Worm (Caenorhabditis elegans): ENCODE results near the gene flp-12.

The flp-12 gene

DNA sequence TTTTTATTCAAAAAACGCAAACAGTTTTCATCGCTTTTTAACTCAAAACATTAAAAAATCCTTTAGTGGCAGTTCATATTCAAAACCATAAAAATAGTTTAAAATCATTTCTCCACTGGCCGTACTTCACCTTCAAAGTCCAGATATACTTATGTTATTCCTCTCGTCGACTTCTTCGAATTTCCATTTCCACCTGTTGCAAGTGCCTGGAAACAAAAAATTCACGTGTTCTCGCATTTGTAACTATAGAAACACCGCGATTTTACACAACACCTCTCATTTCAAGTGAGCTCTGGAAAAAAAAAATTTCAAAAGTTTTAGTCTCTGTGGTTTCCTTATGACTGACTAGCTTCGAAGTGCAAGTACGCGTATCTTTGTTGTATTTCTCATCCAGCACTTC, 32.9 kb upstream of the flp-12 start:
- TF ChIP-seq tra-4 (tag; optimal IDR thresholded peaks at IDR 0.05) (no peak), ama-1 (optimal IDR thresholded peaks at IDR 0.05) (no peak), hmg-4 (GFP tag; optimal IDR thresholded peaks at IDR 0.05) (no peak), ceh-36 (tag; optimal IDR thresholded peaks at IDR 0.05) (no peak), flt-1 (GFP tag; IDR thresholded peaks at IDR 0.05) (no peak)

DNA sequence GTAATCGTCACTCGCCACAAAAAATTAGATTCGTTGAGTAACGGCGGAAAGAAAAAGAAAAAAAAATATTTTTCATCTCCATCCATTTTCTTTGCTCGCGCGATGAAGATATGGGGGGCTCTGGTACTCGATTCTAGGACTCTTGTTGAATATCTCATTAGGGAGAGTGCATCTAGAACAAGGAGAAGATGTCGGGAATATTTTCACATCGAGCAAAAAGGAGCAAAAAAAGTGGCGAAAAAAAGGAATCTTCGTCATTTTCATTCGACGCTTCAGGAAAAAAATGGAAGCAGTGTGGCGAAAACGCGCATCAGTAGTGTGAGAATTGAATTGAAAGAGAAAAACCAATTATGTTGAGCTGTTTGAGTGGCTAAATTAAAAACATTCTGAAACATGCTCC, 31.6 kb upstream of the flp-12 start:
- TF ChIP-seq ceh-13 (GFP tag; optimal IDR thresholded peaks at IDR 0.05) (no peak), ets-7 (tag; optimal IDR thresholded peaks at IDR 0.05) (no peak), B0310.2 (tag; optimal IDR thresholded peaks at IDR 0.05) (no peak), aly-1 (tag; optimal IDR thresholded peaks at IDR 0.05) (no peak), tra-4 (tag; optimal IDR thresholded peaks at IDR 0.05) (no peak), F13C5.2 (tag; optimal IDR thresholded peaks at IDR 0.05) (no peak), scrt-1 (GFP tag; IDR thresholded peaks at IDR 0.05) (no peak), flt-1 (GFP tag; IDR thresholded peaks at IDR 0.05) (no peak), pes-1 (GFP tag; IDR thresholded peaks at IDR 0.05) (no peak), tbx-37 (GFP tag; conservative IDR thresholded peaks at IDR 0.05) (no peak), hmbx-1 (tag; optimal IDR thresholded peaks at IDR 0.05) (no peak), hmg-4 (GFP tag; optimal IDR thresholded peaks at IDR 0.05) (no peak), hnd-1 (tag; optimal IDR thresholded peaks at IDR 0.05) (no peak)

DNA sequence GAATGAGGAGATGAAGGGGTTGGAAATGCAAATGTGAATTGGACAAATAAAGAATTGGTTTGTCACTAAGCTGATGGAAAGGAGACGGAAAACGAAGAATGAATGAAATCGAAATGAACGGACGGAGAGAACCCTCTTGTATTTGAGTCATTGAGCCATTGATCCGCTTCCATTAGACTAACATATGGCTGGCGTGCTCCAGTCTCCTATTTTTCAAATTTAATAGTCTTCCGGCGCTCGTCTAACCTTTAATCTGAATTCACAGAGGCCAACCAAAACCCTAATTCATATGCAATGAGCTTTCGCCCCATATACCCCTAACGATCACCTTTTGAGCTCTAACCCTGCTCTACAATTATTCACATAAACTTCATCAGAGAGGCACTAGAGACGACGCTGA, 29.9 kb upstream of the flp-12 start, which contains the start of gene C46C11.3:
TSS of gene C46C11.3 (plus strand) at position 301 of the 400 bp plus-strand sequence.
- TF ChIP-seq scrt-1 (GFP tag; IDR thresholded peaks at IDR 0.05) (no peak), tra-4 (tag; optimal IDR thresholded peaks at IDR 0.05) (no peak), aly-1 (tag; optimal IDR thresholded peaks at IDR 0.05) (no peak), pes-1 (GFP tag; IDR thresholded peaks at IDR 0.05) (no peak), hnd-1 (tag; optimal IDR thresholded peaks at IDR 0.05) (no peak), ceh-36 (tag; optimal IDR thresholded peaks at IDR 0.05) (no peak), B0310.2 (tag; optimal IDR thresholded peaks at IDR 0.05) (no peak), F13C5.2 (tag; optimal IDR thresholded peaks at IDR 0.05) (no peak), flt-1 (GFP tag; IDR thresholded peaks at IDR 0.05) (no peak), ama-1 (optimal IDR thresholded peaks at IDR 0.05) (no peak), hmbx-1 (tag; optimal IDR thresholded peaks at IDR 0.05) (no peak), tbx-11 (GFP tag; IDR thresholded peaks at IDR 0.05) (no peak), tbx-37 (GFP tag; conservative IDR thresholded peaks at IDR 0.05) (no peak), hmg-4 (GFP tag; optimal IDR thresholded peaks at IDR 0.05) (no peak), ceh-13 (GFP tag; optimal IDR thresholded peaks at IDR 0.05) (no peak), sea-1 (GFP tag; conservative IDR thresholded peaks at IDR 0.05) (no peak), ets-7 (tag; optimal IDR thresholded peaks at IDR 0.05) (no peak)

DNA sequence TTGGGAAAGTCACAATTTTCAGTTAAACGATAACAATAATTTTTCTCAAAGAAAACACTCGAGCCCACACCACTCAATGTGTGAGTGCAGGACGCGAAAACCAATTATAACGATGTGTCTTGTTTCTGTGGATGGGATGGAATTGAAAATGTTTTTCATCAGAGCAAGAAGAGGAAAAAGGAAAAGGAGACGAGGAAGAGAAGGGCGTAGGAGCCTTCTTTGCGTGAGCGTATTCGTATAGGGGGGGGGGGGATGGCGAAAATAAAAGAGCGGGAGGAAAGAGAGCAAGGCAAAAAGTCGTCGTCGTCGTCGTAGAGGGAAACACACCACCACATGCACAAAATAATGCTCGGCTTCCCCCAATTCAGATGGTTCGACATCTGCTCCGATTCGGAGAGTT, 27.9 kb upstream of the flp-12 start:
- peak; percentile 37 for TF ChIP-seq hmg-4 (GFP tag; optimal IDR thresholded peaks at IDR 0.05)
- TF ChIP-seq tra-4 (tag; optimal IDR thresholded peaks at IDR 0.05) = no peak
- no peak for TF ChIP-seq tbx-11 (GFP tag; IDR thresholded peaks at IDR 0.05)
- TF ChIP-seq ceh-36 (tag; optimal IDR thresholded peaks at IDR 0.05) = no peak
- TF ChIP-seq scrt-1 (GFP tag; IDR thresholded peaks at IDR 0.05) = no peak
- no peak for TF ChIP-seq ama-1 (optimal IDR thresholded peaks at IDR 0.05)
- TF ChIP-seq aly-1 (tag; optimal IDR thresholded peaks at IDR 0.05) = peak; percentile 48

DNA sequence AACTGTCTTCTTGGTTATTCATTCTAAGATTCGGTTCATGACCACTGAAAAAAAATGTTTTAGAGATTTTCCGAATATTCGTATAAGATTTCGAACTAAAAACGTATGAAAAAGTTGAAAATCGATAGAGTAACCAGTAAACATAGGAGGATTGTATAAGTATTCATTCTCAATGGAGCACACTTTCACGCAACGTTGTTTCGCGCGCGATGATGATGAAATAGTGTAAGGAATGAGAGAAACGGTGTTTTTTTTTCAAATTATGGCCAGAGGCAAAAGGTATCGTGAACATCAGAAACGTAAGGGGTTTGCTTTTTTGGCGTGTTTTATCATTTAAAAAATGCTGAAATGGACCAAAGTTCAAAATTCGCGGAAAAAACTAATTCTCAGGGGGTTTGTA, 27.4 kb upstream of the flp-12 start, which contains the start of gene pqn-65:
TSS of gene pqn-65 (minus strand) at position 54 of the 400 bp plus-strand sequence.
- no peak for TF ChIP-seq ceh-13 (GFP tag; optimal IDR thresholded peaks at IDR 0.05)
- TF ChIP-seq tra-4 (tag; optimal IDR thresholded peaks at IDR 0.05) = no peak
- no peak for TF ChIP-seq aly-1 (tag; optimal IDR thresholded peaks at IDR 0.05)
- TF ChIP-seq hmg-4 (GFP tag; optimal IDR thresholded peaks at IDR 0.05) = no peak
- no peak for TF ChIP-seq hnd-1 (tag; optimal IDR thresholded peaks at IDR 0.05)
- TF ChIP-seq B0310.2 (tag; optimal IDR thresholded peaks at IDR 0.05) = no peak
- TF ChIP-seq scrt-1 (GFP tag; IDR thresholded peaks at IDR 0.05) = no peak
- no peak for TF ChIP-seq sea-1 (GFP tag; conservative IDR thresholded peaks at IDR 0.05)
- no peak for TF ChIP-seq F13C5.2 (tag; optimal IDR thresholded peaks at IDR 0.05)
- TF ChIP-seq hmbx-1 (tag; optimal IDR thresholded peaks at IDR 0.05) = no peak
- TF ChIP-seq tbx-11 (GFP tag; IDR thresholded peaks at IDR 0.05) = no peak
- TF ChIP-seq ets-7 (tag; optimal IDR thresholded peaks at IDR 0.05) = no peak
- no peak for TF ChIP-seq pes-1 (GFP tag; IDR thresholded peaks at IDR 0.05)
- TF ChIP-seq ama-1 (optimal IDR thresholded peaks at IDR 0.05) = no peak
- TF ChIP-seq ceh-36 (tag; optimal IDR thresholded peaks at IDR 0.05) = no peak
- no peak for TF ChIP-seq flt-1 (GFP tag; IDR thresholded peaks at IDR 0.05)

DNA sequence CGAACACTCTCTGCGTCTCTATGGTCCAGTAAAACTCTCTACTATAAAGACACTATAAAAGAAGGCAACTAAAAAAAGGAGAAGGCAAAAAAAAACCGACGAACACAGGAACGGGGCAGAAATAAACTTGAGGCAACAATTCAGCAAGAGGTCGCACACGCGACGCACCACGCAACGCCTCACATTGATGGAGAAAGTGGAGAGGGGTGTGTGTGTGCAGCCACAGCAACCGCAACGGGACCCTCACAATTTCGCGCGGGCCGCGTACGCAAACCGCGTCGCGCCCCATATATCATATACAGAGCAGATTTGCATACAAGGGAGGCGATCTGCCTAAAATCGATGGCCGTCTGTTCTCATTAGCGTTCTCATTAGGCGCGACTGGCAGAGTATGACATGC, 24.7 kb upstream of the flp-12 start:
- TF ChIP-seq hmg-4 (GFP tag; optimal IDR thresholded peaks at IDR 0.05) (peak; percentile 77), pes-1 (GFP tag; IDR thresholded peaks at IDR 0.05) (peak; percentile 50), ama-1 (optimal IDR thresholded peaks at IDR 0.05) (no peak), ceh-13 (GFP tag; optimal IDR thresholded peaks at IDR 0.05) (no peak), tbx-11 (GFP tag; IDR thresholded peaks at IDR 0.05) (no peak), hnd-1 (tag; optimal IDR thresholded peaks at IDR 0.05) (no peak), B0310.2 (tag; optimal IDR thresholded peaks at IDR 0.05) (peak; percentile 16), ceh-36 (tag; optimal IDR thresholded peaks at IDR 0.05) (no peak), sea-1 (GFP tag; conservative IDR thresholded peaks at IDR 0.05) (peak; percentile 67; the same call in 1 of the 2 replicates), hmbx-1 (tag; optimal IDR thresholded peaks at IDR 0.05) (no peak), F13C5.2 (tag; optimal IDR thresholded peaks at IDR 0.05) (peak; percentile 38), ets-7 (tag; optimal IDR thresholded peaks at IDR 0.05) (peak; percentile 0), scrt-1 (GFP tag; IDR thresholded peaks at IDR 0.05) (peak; percentile 64; the same call in 1 of the 2 replicates), tbx-37 (GFP tag; conservative IDR thresholded peaks at IDR 0.05) (no peak), aly-1 (tag; optimal IDR thresholded peaks at IDR 0.05) (peak; percentile 37), tra-4 (tag; optimal IDR thresholded peaks at IDR 0.05) (no peak), flt-1 (GFP tag; IDR thresholded peaks at IDR 0.05) (no peak)

DNA sequence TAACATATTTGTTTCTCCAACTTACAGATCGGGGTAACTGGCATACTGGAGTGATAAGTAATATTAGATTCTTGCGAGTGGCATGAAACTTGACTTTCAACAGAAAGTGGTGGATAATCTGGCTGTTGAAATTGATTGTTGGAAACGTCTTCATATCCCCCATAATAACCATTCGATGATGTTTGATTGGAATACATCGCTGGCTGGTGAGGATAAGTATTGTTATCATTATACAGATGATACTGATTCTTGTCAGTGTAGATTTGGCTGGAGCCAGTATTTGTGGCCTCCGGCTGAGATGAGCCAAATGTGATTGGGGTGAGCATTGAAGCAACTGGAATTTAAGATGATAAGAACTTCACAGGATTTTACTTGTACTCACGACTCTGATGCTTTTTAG, 22.9 kb upstream of the flp-12 start:
- TF ChIP-seq ets-7 (tag; optimal IDR thresholded peaks at IDR 0.05) = no peak
- no peak for TF ChIP-seq tbx-37 (GFP tag; conservative IDR thresholded peaks at IDR 0.05)
- TF ChIP-seq hmg-4 (GFP tag; optimal IDR thresholded peaks at IDR 0.05) = no peak
- TF ChIP-seq tra-4 (tag; optimal IDR thresholded peaks at IDR 0.05) = no peak
- no peak for TF ChIP-seq flt-1 (GFP tag; IDR thresholded peaks at IDR 0.05)
- no peak for TF ChIP-seq B0310.2 (tag; optimal IDR thresholded peaks at IDR 0.05)
- TF ChIP-seq hnd-1 (tag; optimal IDR thresholded peaks at IDR 0.05) = no peak
- TF ChIP-seq F13C5.2 (tag; optimal IDR thresholded peaks at IDR 0.05) = no peak
- no peak for TF ChIP-seq ama-1 (optimal IDR thresholded peaks at IDR 0.05)

Data from whole organism, early embryonic.